Worm (Caenorhabditis elegans) whole organism, early embryonic: ENCODE measurements around the gene ilc-17.1.

Experiments
- B0310.2 ChIP-seq: sonication (generic microtip); optimal IDR thresholded peaks from 2 replicates; lab custom pipeline; 2016; ENCODE audit warnings: mild to moderate bottlenecking, missing genetic modification characterization, missing compliant biosample characterization
- F13C5.2 ChIP-seq: sonication (generic microtip); optimal IDR thresholded peaks from 2 replicates; lab custom pipeline; 2017; ENCODE audit warnings: mild to moderate bottlenecking, missing genetic modification characterization, inconsistent platforms, missing compliant biosample characterization
- ama-1 ChIP-seq: fragments of 150-350 bp; optimal IDR thresholded peaks from 2 replicates; lab custom pipeline; 2014
- ceh-13 ChIP-seq: fragments of 200-800 bp; sonication (Bioruptor generic); optimal IDR thresholded peaks from 2 replicates; lab custom pipeline; 2018; ENCODE audit warnings: mild to moderate bottlenecking, missing genetic modification characterization, missing compliant biosample characterization
- ceh-36 ChIP-seq: sonication (generic microtip); optimal IDR thresholded peaks from 2 replicates; lab custom pipeline; 2016; ENCODE audit warnings: missing genetic modification characterization, inconsistent platforms, missing compliant biosample characterization
- ets-7 ChIP-seq: sonication (generic microtip); optimal IDR thresholded peaks from 2 replicates; lab custom pipeline; 2016; ENCODE audit warnings: missing genotype, missing genetic modification characterization, missing compliant biosample characterization
- flt-1 ChIP-seq: fragments of 200-800 bp; sonication (Bioruptor generic); IDR thresholded peaks from 2 replicates; pipeline ENCODE4 v1.3.6; 2022; ENCODE audit warnings: missing genetic modification characterization, missing compliant biosample characterization
- hmg-4 ChIP-seq: fragments of 200-800 bp; sonication (Bioruptor generic); optimal IDR thresholded peaks from 2 replicates; lab custom pipeline; 2018; ENCODE audit warnings: mild to moderate bottlenecking, missing genetic modification characterization, missing compliant biosample characterization
- hnd-1 ChIP-seq: sonication (generic microtip); optimal IDR thresholded peaks from 2 replicates; lab custom pipeline; 2016; ENCODE audit warnings: missing genetic modification characterization, missing compliant biosample characterization
- pes-1 ChIP-seq: fragments of 200-800 bp; sonication (Bioruptor generic); IDR thresholded peaks from 2 replicates; pipeline ENCODE4 v1.3.6; 2022; ENCODE audit warnings: missing genetic modification reagents, missing genetic modification characterization, missing compliant biosample characterization
- scrt-1 ChIP-seq: fragments of 200-800 bp; sonication (Bioruptor generic); IDR thresholded peaks from 2 replicates; pipeline ENCODE4 v1.3.6; 2022; ENCODE audit warnings: missing genetic modification characterization, missing compliant biosample characterization
- tbx-11 ChIP-seq: fragments of 200-800 bp; sonication (Bioruptor generic); IDR thresholded peaks from 2 replicates; pipeline ENCODE4 v1.3.6; 2022; ENCODE audit warnings: missing genetic modification characterization, missing compliant biosample characterization

- no peak for TF ChIP-seq hnd-1 (tag; lab: Kevin White, UChicago)
- TF ChIP-seq flt-1: no peak
- TF ChIP-seq ceh-36: no peak
- TF ChIP-seq hmg-4 (GFP tag; lab: Kevin White, UChicago): no peak
- TF ChIP-seq ets-7 (tag; lab: Kevin White, UChicago): no peak
- TF ChIP-seq pes-1 (GFP tag; lab: Robert Waterston, UW): no peak
- TF ChIP-seq ceh-13 (GFP tag; lab: Kevin White, UChicago): no peak
- no peak for TF ChIP-seq F13C5.2
- TF ChIP-seq B0310.2 (tag; lab: Kevin White, UChicago): no peak
- no peak for TF ChIP-seq tbx-11 (GFP tag; lab: Robert Waterston, UW)
- TF ChIP-seq ama-1: no peak
- no peak for TF ChIP-seq scrt-1 (GFP tag; lab: Robert Waterston, UW)
Measured at ce11 chrX:12790036-12790435, 20.4 kb upstream of the ilc-17.1 start, which contains the start of gene str-123.
